Worm (Caenorhabditis elegans): ENCODE results near the gene Y73C8B.3.

Gene Y73C8B.3

DNA sequence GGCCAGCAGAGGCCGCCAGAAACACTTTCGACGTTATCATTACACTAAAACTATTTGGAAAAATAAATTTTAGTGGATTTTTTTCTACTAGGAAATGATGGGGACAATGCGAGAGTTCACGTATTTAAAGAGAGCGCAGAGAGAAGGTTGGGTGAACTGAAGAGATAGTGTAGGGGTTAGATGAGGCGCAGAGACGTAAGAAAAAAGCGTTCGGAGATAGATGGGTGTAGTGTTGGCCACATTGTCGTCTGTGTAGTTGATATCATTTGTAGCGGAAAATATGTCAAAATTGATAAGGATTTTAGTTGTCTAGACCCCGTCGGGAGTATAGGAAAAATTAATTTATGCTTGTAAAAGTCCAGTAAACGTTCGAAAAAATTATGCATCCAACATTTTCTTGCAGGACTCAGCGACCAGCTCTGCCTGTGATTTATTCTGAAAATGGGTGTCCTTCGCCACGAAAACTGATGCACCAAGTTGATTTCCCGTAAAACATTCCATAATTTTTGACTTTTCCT is at the start of gene Y73C8B.3, which contains the start of gene Y73C8B.9:
Y73C8B.3 (minus strand) TSS at position 147 of the 518 bp plus-strand sequence.
Y73C8B.9 (plus strand) TSS at position 468 of the 518 bp plus-strand sequence.
- TF ChIP-seq fkh-2 (tag; optimal IDR thresholded peaks at IDR 0.05) (no peak), nfya-1 (tag; optimal IDR thresholded peaks at IDR 0.05; ENCODE audit: insufficient read depth) (peak; percentile 8), hmg-11 (tag; optimal IDR thresholded peaks at IDR 0.05) (peak; percentile 28), pqm-1 (tag; optimal IDR thresholded peaks at IDR 0.05) (peak; percentile 93), nhr-23 (tag; optimal IDR thresholded peaks at IDR 0.05) (peak; percentile 58), elt-1 (tag; optimal IDR thresholded peaks at IDR 0.05) (no peak), elt-2 (tag; optimal IDR thresholded peaks at IDR 0.05) (peak; percentile 88), lin-39 (tag; optimal IDR thresholded peaks at IDR 0.05) (no peak), ceh-82 (tag; optimal IDR thresholded peaks at IDR 0.05) (no peak), sea-2 (GFP tag; optimal IDR thresholded peaks at IDR 0.05) (no peak), ceh-28 (tag; optimal IDR thresholded peaks at IDR 0.05) (peak; percentile 12)

DNA sequence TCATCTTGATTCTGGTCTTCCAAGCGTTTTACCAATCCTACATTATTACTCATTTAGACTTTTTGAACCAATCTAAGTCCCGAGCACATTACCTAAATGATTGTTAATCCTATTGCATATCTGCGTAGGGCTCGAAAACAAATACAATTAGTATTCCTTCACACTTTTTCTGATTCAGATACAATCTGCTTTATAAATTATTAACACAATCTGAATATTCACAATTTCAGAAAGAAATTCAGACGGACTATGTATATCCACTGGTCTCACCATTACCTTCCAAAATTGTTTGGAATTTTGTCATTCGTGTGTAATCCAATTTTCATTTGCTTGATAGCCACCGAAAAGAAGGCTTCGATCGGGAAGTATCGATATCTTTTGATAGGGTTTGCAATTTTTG is 48.1 kb upstream of the Y73C8B.3 start, which contains the start of gene srj-11:
srj-11 (plus strand) TSS at position 250 of the 400 bp plus-strand sequence.
- TF ChIP-seq unc-62 (GFP tag; optimal IDR thresholded peaks at IDR 0.05): no peak
- no peak for TF ChIP-seq tbx-2 (tag; optimal IDR thresholded peaks at IDR 0.05)
- no peak for TF ChIP-seq ztf-11 (tag; optimal IDR thresholded peaks at IDR 0.05)
- TF ChIP-seq zag-1 (tag; optimal IDR thresholded peaks at IDR 0.05): no peak

DNA sequence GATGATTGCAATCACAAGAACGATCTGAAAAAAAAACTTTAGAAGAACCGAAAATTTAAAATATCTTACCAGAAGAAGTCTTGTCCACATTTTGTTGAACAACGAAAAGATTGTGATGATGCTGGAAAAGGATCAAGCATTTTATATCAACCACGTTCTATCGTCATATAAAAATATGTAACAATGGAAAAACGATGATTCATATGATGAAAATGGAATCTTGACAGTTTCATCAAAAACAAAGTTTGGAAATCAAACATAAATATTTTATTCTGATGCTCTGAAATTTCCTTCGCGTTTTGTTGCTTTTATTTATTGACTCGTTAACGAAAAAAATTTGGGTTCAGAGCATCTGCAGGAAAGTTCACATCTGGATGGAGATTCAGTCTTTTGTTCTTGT is 43.6 kb upstream of the Y73C8B.3 start, which contains the start of the genes K08D9.9 and str-16:
K08D9.9 (minus strand) TSS at position 101 of the 400 bp plus-strand sequence.
str-16 (plus strand) TSS at position 266 of the 400 bp plus-strand sequence.
- TF ChIP-seq eor-1 (tag; optimal IDR thresholded peaks at IDR 0.05): no peak
- no peak for TF ChIP-seq unc-39 (tag; optimal IDR thresholded peaks at IDR 0.05)
- no peak for TF ChIP-seq ceh-9 (tag; optimal IDR thresholded peaks at IDR 0.05)
- no peak for TF ChIP-seq snpc-4 (tag; optimal IDR thresholded peaks at IDR 0.05)
- no peak for TF ChIP-seq tbx-2 (tag; optimal IDR thresholded peaks at IDR 0.05)
- no peak for TF ChIP-seq egl-5 (tag; optimal IDR thresholded peaks at IDR 0.05)

DNA sequence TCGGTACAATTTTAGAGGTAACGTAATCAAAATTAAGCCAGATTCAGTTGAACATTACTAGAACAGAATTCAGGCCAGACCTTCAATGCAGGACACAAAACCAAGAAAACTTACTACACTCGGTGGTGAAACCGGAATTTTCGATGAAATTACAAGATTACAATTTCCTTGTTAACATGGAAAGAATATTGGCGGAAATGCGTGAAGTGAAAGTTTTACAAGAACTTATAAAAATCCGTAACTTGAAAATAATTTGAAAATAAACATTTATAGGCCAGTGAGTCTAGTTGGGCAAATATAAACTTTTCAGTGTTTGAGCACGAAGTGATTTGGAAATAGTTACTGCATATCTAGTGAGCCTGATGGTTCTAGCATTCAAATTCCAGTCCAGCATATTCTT is 41.9 kb upstream of the Y73C8B.3 start, which contains the start of gene K08D9.6:
K08D9.6 (minus strand) TSS at position 101 of the 400 bp plus-strand sequence.
- no peak for TF ChIP-seq lin-15B (tag; optimal IDR thresholded peaks at IDR 0.05)
- TF ChIP-seq ceh-82 (tag; optimal IDR thresholded peaks at IDR 0.05): no peak
- TF ChIP-seq nhr-67 (tag; optimal IDR thresholded peaks at IDR 0.05): no peak
- no peak for TF ChIP-seq lin-39 (tag; optimal IDR thresholded peaks at IDR 0.05)
- TF ChIP-seq snpc-4 (tag; optimal IDR thresholded peaks at IDR 0.05): no peak
- TF ChIP-seq ama-1 (optimal IDR thresholded peaks at IDR 0.05): no peak
- TF ChIP-seq nhr-28 (tag; optimal IDR thresholded peaks at IDR 0.05): no peak
- no peak for TF ChIP-seq nhr-11 (tag; optimal IDR thresholded peaks at IDR 0.05)
- TF ChIP-seq mdl-1 (tag; optimal IDR thresholded peaks at IDR 0.05): no peak
- no peak for TF ChIP-seq nhr-76 (tag; optimal IDR thresholded peaks at IDR 0.05)

DNA sequence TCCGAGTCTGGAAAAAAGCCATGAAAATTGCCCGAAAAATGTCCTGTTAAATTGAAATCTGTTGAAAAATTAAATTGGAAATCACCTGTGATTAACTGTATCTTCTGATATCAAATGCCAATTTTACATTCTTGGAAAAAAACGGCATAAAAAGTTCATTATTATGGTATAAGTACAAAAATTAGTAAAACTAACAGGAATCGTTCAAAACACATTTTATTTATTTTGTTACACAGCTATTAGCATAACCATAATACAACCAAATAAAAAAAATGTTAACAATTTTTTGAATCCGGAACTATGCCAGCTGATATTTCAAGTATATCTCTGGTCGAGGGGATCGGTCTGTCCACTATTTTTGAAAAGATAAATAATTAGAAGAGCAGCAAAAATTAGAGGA is 37.6 kb upstream of the Y73C8B.3 start, which contains the start of gene K08D9.10:
K08D9.10 (plus strand) TSS at position 301 of the 400 bp plus-strand sequence.
- TF ChIP-seq nhr-12 (tag; optimal IDR thresholded peaks at IDR 0.05) (no peak), pqm-1 (tag; optimal IDR thresholded peaks at IDR 0.05) (no peak), elt-2 (tag; optimal IDR thresholded peaks at IDR 0.05) (no peak), ceh-82 (tag; optimal IDR thresholded peaks at IDR 0.05) (no peak), lin-15B (tag; optimal IDR thresholded peaks at IDR 0.05) (no peak), elt-3 (tag; optimal IDR thresholded peaks at IDR 0.05) (no peak), nhr-67 (tag; optimal IDR thresholded peaks at IDR 0.05) (no peak), fkh-10 (GFP tag; optimal IDR thresholded peaks at IDR 0.05) (no peak), egl-27 (tag; optimal IDR thresholded peaks at IDR 0.05) (no peak), ZK546.5 (tag; optimal IDR thresholded peaks at IDR 0.05) (no peak), ama-1 (optimal IDR thresholded peaks at IDR 0.05) (no peak), ceh-28 (tag; optimal IDR thresholded peaks at IDR 0.05) (no peak), nfya-1 (tag; optimal IDR thresholded peaks at IDR 0.05; ENCODE audit: insufficient read depth) (no peak), R02D3.7 (tag; optimal IDR thresholded peaks at IDR 0.05) (no peak), nhr-11 (tag; optimal IDR thresholded peaks at IDR 0.05) (no peak), nhr-76 (tag; optimal IDR thresholded peaks at IDR 0.05) (no peak), jun-1 (tag; optimal IDR thresholded peaks at IDR 0.05) (no peak), nhr-23 (tag; optimal IDR thresholded peaks at IDR 0.05) (no peak), ceh-9 (tag; optimal IDR thresholded peaks at IDR 0.05) (no peak), sea-2 (GFP tag; optimal IDR thresholded peaks at IDR 0.05) (no peak)

Data from whole organism, L3 larva.